Worm (Caenorhabditis elegans): ENCODE data around the gene Y116A8C.33.

ce11 chrIV:17108805-17109204 is 3.1 kb upstream of the Y116A8C.33 start:
- TF ChIP-seq ref-1 (GFP tag; conservative IDR thresholded peaks at IDR 0.05) = no peak
- no peak for TF ChIP-seq klf-2 (GFP tag; conservative IDR thresholded peaks at IDR 0.05)
- TF ChIP-seq med-1 (GFP tag; optimal IDR thresholded peaks at IDR 0.05; ENCODE audit: insufficient read depth) = no peak
- TF ChIP-seq flt-1 (GFP tag; IDR thresholded peaks at IDR 0.05) = no peak
- TF ChIP-seq T22C8.4 (GFP tag; IDR thresholded peaks at IDR 0.05) = no peak
- no peak for TF ChIP-seq cog-1 (tag; optimal IDR thresholded peaks at IDR 0.05)

All from whole organism, midembryonic.